Fruit fly (Drosophila melanogaster): ENCODE measurements around the gene nyo.

nyo gene

dm6 chr3R:31610639-31611594 lies 68.1 kb downstream of the nyo start, which contains the start of gene Med (continued):
- TF ChIP-seq CG8281 (tag; optimal IDR thresholded peaks at IDR 0.05) = no peak
- TF ChIP-seq CHES-1-like (GFP tag; optimal IDR thresholded peaks at IDR 0.05) = peak; percentile 63
- TF ChIP-seq CTCF (GFP tag; optimal IDR thresholded peaks at IDR 0.05) = peak; percentile 4
- peak; percentile 95 for TF ChIP-seq YL-1 (GFP tag; optimal IDR thresholded peaks at IDR 0.05)
- TF ChIP-seq kni (GFP tag; optimal IDR thresholded peaks at IDR 0.05) = no peak
- TF ChIP-seq CG9727 (GFP tag; optimal IDR thresholded peaks at IDR 0.05) = peak; percentile 77
- peak; percentile 43 for TF ChIP-seq kah (GFP tag; optimal IDR thresholded peaks at IDR 0.05)
- no peak for TF ChIP-seq CG7963 (GFP tag; IDR thresholded peaks at IDR 0.05; ENCODE audit: partially characterized antibody)
- peak; percentile 39 for TF ChIP-seq HmgZ (tag; optimal IDR thresholded peaks at IDR 0.05)
- no peak for TF ChIP-seq Xrp1 (GFP tag; IDR thresholded peaks at IDR 0.05)
- TF ChIP-seq CG4282 (GFP tag; optimal IDR thresholded peaks at IDR 0.05) = no peak
- TF ChIP-seq chif (GFP tag; optimal IDR thresholded peaks at IDR 0.05) = no peak
- TF ChIP-seq BEAF-32 (GFP tag; optimal IDR thresholded peaks at IDR 0.05) = peak; percentile 58
- TF ChIP-seq gfzf (GFP tag; optimal IDR thresholded peaks at IDR 0.05) = peak; percentile 98
- TF ChIP-seq CG7556 (GFP tag; optimal IDR thresholded peaks at IDR 0.05) = no peak
- no peak for TF ChIP-seq gsb (GFP tag; IDR thresholded peaks at IDR 0.05)
- TF ChIP-seq Dip2 (GFP tag; IDR thresholded peaks at IDR 0.05) = no peak
- no peak for TF ChIP-seq CG2199 (GFP tag; IDR thresholded peaks at IDR 0.05)
- no peak for TF ChIP-seq Adf1 (GFP tag; IDR thresholded peaks at IDR 0.05)
- no peak for TF ChIP-seq CG43689 (GFP tag; IDR thresholded peaks at IDR 0.05)
- peak; percentile 51 for TF ChIP-seq CG2116 (GFP tag; optimal IDR thresholded peaks at IDR 0.05)
- TF ChIP-seq CG9797 (GFP tag; optimal IDR thresholded peaks at IDR 0.05) = peak; percentile 96
- no peak for TF ChIP-seq CG15269 (tag; optimal IDR thresholded peaks at IDR 0.05)
- TF ChIP-seq exex (tag; optimal IDR thresholded peaks at IDR 0.05) = peak; percentile 45
- TF ChIP-seq CG10267 (tag; optimal IDR thresholded peaks at IDR 0.05) = peak; percentile 42
- peak; percentile 73 for TF ChIP-seq CG17186 (GFP tag; optimal IDR thresholded peaks at IDR 0.05)
- TF ChIP-seq cwo (GFP tag; optimal IDR thresholded peaks at IDR 0.05) = no peak
- peak; percentile 32 for TF ChIP-seq Vsx1 (GFP tag; optimal IDR thresholded peaks at IDR 0.05)
- no peak for TF ChIP-seq HHEX (GFP tag; optimal IDR thresholded peaks at IDR 0.05)
- TF ChIP-seq Med (GFP tag) = peak; percentile 96
- TF ChIP-seq Ets97D (GFP tag; optimal IDR thresholded peaks at IDR 0.05) = peak; percentile 72
- TF ChIP-seq Sin3A (optimal IDR thresholded peaks at IDR 0.05) = peak; percentile 91
- TF ChIP-seq Dp (GFP tag; optimal IDR thresholded peaks at IDR 0.05) = peak; percentile 55
- TF ChIP-seq bsh (GFP tag; optimal IDR thresholded peaks at IDR 0.05) = peak in 1 of 2 experiments; percentile 41
- TF ChIP-seq psq (GFP tag; optimal IDR thresholded peaks at IDR 0.05) = peak; percentile 40
- peak; percentile 62 for TF ChIP-seq scrt (GFP tag; optimal IDR thresholded peaks at IDR 0.05)
- TF ChIP-seq tna (GFP tag; IDR thresholded peaks at IDR 0.05; ENCODE audit: partially characterized antibody) = no peak
- no peak for TF ChIP-seq CG6175 (GFP tag; IDR thresholded peaks at IDR 0.05)
- TF ChIP-seq CG11695 (GFP tag; IDR thresholded peaks at IDR 0.05) = no peak
- peak; percentile 22 for TF ChIP-seq CG18262 (tag; optimal IDR thresholded peaks at IDR 0.05)
- peak; percentile 40 for TF ChIP-seq CG30020 (tag; optimal IDR thresholded peaks at IDR 0.05)
- TF ChIP-seq CG10462 (GFP tag; optimal IDR thresholded peaks at IDR 0.05) = no peak
- no peak for TF ChIP-seq CG11085 (GFP tag; IDR thresholded peaks at IDR 0.05)
- peak; percentile 48 for TF ChIP-seq Sry-δ (GFP tag; optimal IDR thresholded peaks at IDR 0.05)
- peak; percentile 76 for TF ChIP-seq Elba2 (GFP tag; optimal IDR thresholded peaks at IDR 0.05)
- no peak for TF ChIP-seq ATbp (GFP tag; optimal IDR thresholded peaks at IDR 0.05)
- peak; percentile 55 for TF ChIP-seq grn (GFP tag; optimal IDR thresholded peaks at IDR 0.05)
- TF ChIP-seq nom (GFP tag; optimal IDR thresholded peaks at IDR 0.05) = peak; percentile 50
- peak; percentile 89 for TF ChIP-seq pzg (GFP tag; optimal IDR thresholded peaks at IDR 0.05)

Data from whole organism, embryonic.